Worm (Caenorhabditis elegans) whole organism, L4/young adult: ENCODE data around the gene str-198.

Source experiments
- W03F9.2 ChIP-seq: fragments of 150-350 bp; optimal IDR thresholded peaks from 2 replicates; lab custom pipeline; 2014; ENCODE audit warnings: missing biosample characterization, missing genetic modification characterization
- dao-5 ChIP-seq: sonication (generic microtip); optimal IDR thresholded peaks from 2 replicates; lab custom pipeline; 2016; ENCODE audit warnings: missing genotype, missing genetic modification characterization, moderate library complexity, missing compliant biosample characterization
- him-1 ChIP-seq: sonication (generic microtip); optimal IDR thresholded peaks from 2 replicates; lab custom pipeline; 2016; ENCODE audit warnings: missing genotype, missing genetic modification reagents, missing genetic modification characterization, missing compliant biosample characterization

DNA sequence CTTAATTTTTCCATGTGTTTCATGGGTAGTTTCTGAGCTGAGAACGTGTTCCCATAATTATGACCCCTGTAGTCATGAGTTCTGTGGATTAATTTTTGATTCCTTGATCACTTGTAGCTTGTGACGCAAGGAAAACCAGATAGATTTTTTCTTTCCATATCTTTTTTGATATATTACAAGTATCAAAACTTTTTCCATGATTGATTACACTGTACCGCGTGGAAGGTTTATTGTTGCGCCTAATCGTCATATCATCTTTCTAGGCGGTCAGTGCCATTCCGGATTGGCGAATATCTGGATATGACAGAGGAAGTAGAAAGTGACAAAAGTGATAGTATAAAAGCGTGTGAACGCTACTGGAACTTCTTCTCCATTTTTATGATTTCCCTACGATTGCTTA lies 1.0 kb upstream of the str-198 start, which contains the start of gene ZK285.2:
- TF ChIP-seq dao-5 (tag; lab: Kevin White, UChicago) = no peak
- no peak for TF ChIP-seq W03F9.2 (tag; lab: Kevin White, UChicago)
- no peak for TF ChIP-seq him-1 (tag; lab: Kevin White, UChicago)
